Fruit fly (Drosophila melanogaster) whole organism, embryonic: ENCODE data around the gene CG5805.

Source experiments
- Adf1 ChIP-seq: fragments of 200-800 bp; sonication (Bioruptor generic); IDR thresholded peaks from 2 replicates; pipeline ENCODE4 v1.3.6; 2022; ENCODE audit warnings: missing biosample characterization, missing genetic modification characterization
- CG14667 ChIP-seq: fragments of 200-800 bp; sonication (Bioruptor generic); IDR thresholded peaks from 2 replicates; pipeline ENCODE4 v1.3.6; 2022; ENCODE audit warnings: missing biosample characterization, missing genetic modification characterization
- CG15269 ChIP-seq: fragments of 200-800 bp; sonication (Bioruptor generic); optimal IDR thresholded peaks from 2 replicates; lab custom pipeline; 2018; ENCODE audit warnings: missing biosample characterization, mild to moderate bottlenecking, missing genetic modification characterization, moderate library complexity
- CG16779 ChIP-seq: fragments of 200-800 bp; sonication (Bioruptor generic); IDR thresholded peaks from 2 replicates; pipeline ENCODE4 v1.3.6; 2022; ENCODE audit warnings: missing biosample characterization, missing genetic modification characterization
- CG17328 ChIP-seq: fragments of 200-800 bp; sonication (Bioruptor generic); IDR thresholded peaks from 2 replicates; pipeline ENCODE4 v1.3.6; 2022; ENCODE audit warnings: missing biosample characterization, missing genetic modification characterization
- CG17568 ChIP-seq: fragments of 200-800 bp; sonication (Bioruptor generic); optimal IDR thresholded peaks from 2 replicates; lab custom pipeline; 2018; ENCODE audit warnings: missing biosample characterization, mild to moderate bottlenecking, missing genetic modification characterization, moderate library complexity
- CG18262 ChIP-seq: fragments of 200-800 bp; optimal IDR thresholded peaks from 3 replicates; lab custom pipeline; 2019; ENCODE audit warnings: missing biosample characterization, mild to moderate bottlenecking, missing genetic modification characterization, moderate library complexity
- CG2889 ChIP-seq: fragments of 200-800 bp; sonication (Bioruptor generic); IDR thresholded peaks from 3 replicates; pipeline ENCODE4 v1.3.6; 2022; ENCODE audit warnings: missing biosample characterization, missing genetic modification characterization
- CG33213 ChIP-seq: fragments of 200-800 bp; sonication (Bioruptor generic); optimal IDR thresholded peaks from 3 replicates; lab custom pipeline; 2016; ENCODE audit warnings: missing biosample characterization, missing genetic modification characterization
- CG3847 ChIP-seq: fragments of 200-800 bp; sonication (Bioruptor generic); IDR thresholded peaks from 2 replicates; pipeline ENCODE4 v1.3.6; 2022; ENCODE audit warnings: missing biosample characterization, missing genetic modification characterization
- CG5953 ChIP-seq: fragments of 200-800 bp; sonication (Bioruptor generic); IDR thresholded peaks from 2 replicates; pipeline ENCODE4 v1.3.6; 2022; ENCODE audit warnings: missing biosample characterization, missing genetic modification characterization
- CG6683 ChIP-seq: fragments of 200-800 bp; sonication (Bioruptor generic); optimal IDR thresholded peaks from 2 replicates; lab custom pipeline; 2017; ENCODE audit warnings: missing biosample characterization, mild to moderate bottlenecking, missing genetic modification characterization, missing genetic modification reagents
- CG6689 ChIP-seq: fragments of 200-800 bp; sonication (Bioruptor generic); IDR thresholded peaks from 2 replicates; pipeline ENCODE4 v1.3.6; 2022; ENCODE audit warnings: missing biosample characterization, missing genetic modification characterization
- CG7786 ChIP-seq: fragments of 200-800 bp; sonication (Bioruptor generic); optimal IDR thresholded peaks from 2 replicates; lab custom pipeline; 2016; ENCODE audit warnings: missing biosample characterization, missing genetic modification characterization
- CG8478 ChIP-seq: fragments of >200 bp; optimal IDR thresholded peaks from 2 replicates; lab custom pipeline; 2018
- CG8944 ChIP-seq: fragments of 200-800 bp; sonication (Bioruptor generic); optimal IDR thresholded peaks from 3 replicates; lab custom pipeline; 2016; ENCODE audit warnings: missing biosample characterization, missing genetic modification characterization
- CG9437 ChIP-seq: fragments of 200-800 bp; sonication (Bioruptor generic); optimal IDR thresholded peaks from 2 replicates; lab custom pipeline; 2018; ENCODE audit warnings: missing biosample characterization, mild to moderate bottlenecking, missing genetic modification characterization
- Dad ChIP-seq: fragments of 200-800 bp; sonication (Bioruptor generic); optimal IDR thresholded peaks from 3 replicates; lab custom pipeline; 2016; ENCODE audit warnings: missing biosample characterization, missing genetic modification characterization
- Dek ChIP-seq: fragments of 200-800 bp; sonication (Bioruptor generic); optimal IDR thresholded peaks from 3 replicates; lab custom pipeline; 2019; ENCODE audit warnings: missing biosample characterization, mild to moderate bottlenecking, missing genetic modification characterization, moderate library complexity
- Fer1 ChIP-seq: fragments of 200-800 bp; sonication (Bioruptor generic); optimal IDR thresholded peaks from 2 replicates; lab custom pipeline; 2017; ENCODE audit warnings: missing biosample characterization, mild to moderate bottlenecking, missing genetic modification characterization
- HLHmδ ChIP-seq: fragments of 200-800 bp; sonication (Bioruptor generic); optimal IDR thresholded peaks from 2 replicates; lab custom pipeline; 2018; ENCODE audit warnings: missing biosample characterization, mild to moderate bottlenecking, missing genetic modification characterization, moderate library complexity
- Hey ChIP-seq: fragments of 200-800 bp; sonication (Bioruptor generic); optimal IDR thresholded peaks from 3 replicates; lab custom pipeline; 2018; ENCODE audit warnings: missing biosample characterization, mild to moderate bottlenecking, missing genetic modification characterization
- HmgZ ChIP-seq: fragments of 200-800 bp; sonication (Bioruptor generic); optimal IDR thresholded peaks from 2 replicates; lab custom pipeline; 2018; ENCODE audit warnings: missing biosample characterization, mild to moderate bottlenecking, missing genetic modification characterization
- Hmr ChIP-seq: fragments of 200-800 bp; sonication (Bioruptor generic); optimal IDR thresholded peaks from 3 replicates; lab custom pipeline; 2017; ENCODE audit warnings: mild to moderate bottlenecking, missing biosample characterization, missing genetic modification reagents, missing genetic modification characterization
- Mad ChIP-seq: fragments of 200-800 bp; sonication (Bioruptor generic); optimal IDR thresholded peaks from 2 replicates; lab custom pipeline; 2016; ENCODE audit warnings: missing biosample characterization, missing genetic modification characterization
- Mrtf ChIP-seq: fragments of 200-800 bp; sonication (Bioruptor generic); IDR thresholded peaks from 3 replicates; pipeline ENCODE4 v1.3.6; 2022; ENCODE audit warnings: missing biosample characterization, missing genetic modification characterization
- NK7.1 ChIP-seq: fragments of 200-800 bp; sonication (Bioruptor generic); optimal IDR thresholded peaks from 3 replicates; lab custom pipeline; 2016; ENCODE audit warnings: missing biosample characterization, missing genetic modification characterization
- Opbp ChIP-seq: fragments of 200-800 bp; sonication (Bioruptor generic); IDR thresholded peaks from 3 replicates; pipeline ENCODE4 v1.3.6; 2022; ENCODE audit warnings: missing biosample characterization, missing genetic modification characterization; ENCODE audit not compliant: partially characterized antibody
- Ravus ChIP-seq: fragments of 200-800 bp; sonication (Bioruptor generic); IDR thresholded peaks from 2 replicates; pipeline ENCODE4 v1.3.6; 2022; ENCODE audit warnings: missing biosample characterization, missing genetic modification characterization
- Scr ChIP-seq: fragments of 200-800 bp; sonication (Bioruptor generic); IDR thresholded peaks from 2 replicates; pipeline ENCODE4 v1.3.6; 2022; ENCODE audit warnings: missing biosample characterization, missing genetic modification characterization; ENCODE audit not compliant: partially characterized antibody
- ara ChIP-seq: fragments of 200-800 bp; sonication (Bioruptor generic); IDR thresholded peaks from 2 replicates; pipeline ENCODE4 v1.3.6; 2022; ENCODE audit warnings: missing biosample characterization, missing genetic modification characterization
- bsh ChIP-seq, 2 experiments: fragments of 200-800 bp; sonication (Bioruptor generic); optimal IDR thresholded peaks; 2 replicates each; lab custom pipeline; 2017 to 2018; ENCODE audit warnings: mild to moderate bottlenecking in 2 of 2, missing biosample characterization in 2 of 2, missing genetic modification characterization in 2 of 2, moderate library complexity in 1 of 2
- cato ChIP-seq: fragments of 200-800 bp; sonication (Bioruptor generic); optimal IDR thresholded peaks from 2 replicates; lab custom pipeline; 2016; ENCODE audit warnings: missing biosample characterization, missing genetic modification characterization, borderline replicate concordance
- emc ChIP-seq: fragments of 200-800 bp; sonication (Bioruptor generic); optimal IDR thresholded peaks from 2 replicates; lab custom pipeline; 2016; ENCODE audit warnings: missing biosample characterization, missing genetic modification characterization
- en ChIP-seq: fragments of 200-800 bp; sonication (Bioruptor generic); optimal IDR thresholded peaks from 2 replicates; lab custom pipeline; 2016; ENCODE audit warnings: missing biosample characterization, missing genetic modification characterization
- fd96Cb ChIP-seq: fragments of 200-800 bp; sonication (Bioruptor generic); optimal IDR thresholded peaks from 2 replicates; lab custom pipeline; 2018; ENCODE audit warnings: missing biosample characterization, mild to moderate bottlenecking, missing genetic modification characterization, moderate library complexity
- gem ChIP-seq: fragments of 200-800 bp; sonication (Bioruptor generic); optimal IDR thresholded peaks from 2 replicates; lab custom pipeline; 2019; ENCODE audit warnings: missing biosample characterization, mild to moderate bottlenecking, missing genetic modification characterization, moderate library complexity
- ham ChIP-seq: fragments of 200-800 bp; sonication (Bioruptor generic); IDR thresholded peaks from 2 replicates; pipeline ENCODE4 v1.3.6; 2022; ENCODE audit warnings: missing biosample characterization, missing genetic modification characterization
- ind ChIP-seq: fragments of 200-800 bp; sonication (Bioruptor generic); optimal IDR thresholded peaks from 3 replicates; lab custom pipeline; 2016; ENCODE audit warnings: missing biosample characterization, missing genetic modification characterization
- lmd ChIP-seq: fragments of 200-800 bp; sonication (Bioruptor generic); IDR thresholded peaks from 2 replicates; pipeline ENCODE4 v1.3.6; 2022; ENCODE audit warnings: missing biosample characterization, missing genetic modification characterization
- mam ChIP-seq: fragments of 200-800 bp; sonication (Bioruptor generic); optimal IDR thresholded peaks from 3 replicates; lab custom pipeline; 2016; ENCODE audit warnings: missing biosample characterization, missing genetic modification characterization
- p53 ChIP-seq: fragments of 200-800 bp; sonication (Bioruptor generic); optimal IDR thresholded peaks from 2 replicates; lab custom pipeline; 2016; ENCODE audit warnings: missing biosample characterization, missing genetic modification characterization
- pros ChIP-seq: fragments of 200-800 bp; sonication (Bioruptor generic); optimal IDR thresholded peaks from 3 replicates; lab custom pipeline; 2019; ENCODE audit warnings: missing biosample characterization, mild to moderate bottlenecking, missing genetic modification characterization, moderate library complexity
- row ChIP-seq: fragments of 200-800 bp; sonication (Bioruptor generic); IDR thresholded peaks from 3 replicates; pipeline ENCODE4 v1.3.6; 2022; ENCODE audit warnings: missing biosample characterization, missing genetic modification characterization
- shn ChIP-seq: fragments of 200-800 bp; sonication (Bioruptor generic); optimal IDR thresholded peaks from 3 replicates; lab custom pipeline; 2016; ENCODE audit warnings: missing biosample characterization, missing genetic modification characterization
- sisA ChIP-seq: fragments of 200-800 bp; sonication (Bioruptor generic); IDR thresholded peaks from 2 replicates; pipeline ENCODE4 v1.3.6; 2022; ENCODE audit warnings: missing biosample characterization, missing genetic modification characterization
- sr ChIP-seq: fragments of 200-800 bp; sonication (Bioruptor generic); IDR thresholded peaks from 3 replicates; pipeline ENCODE4 v1.3.6; 2022; ENCODE audit warnings: missing biosample characterization, missing genetic modification characterization
- tgo ChIP-seq: fragments of 200-800 bp; sonication (Bioruptor generic); IDR thresholded peaks from 3 replicates; pipeline ENCODE4 v1.3.6; 2022; ENCODE audit warnings: missing biosample characterization, missing genetic modification characterization
- tin ChIP-seq: fragments of 200-800 bp; sonication (Bioruptor generic); optimal IDR thresholded peaks from 3 replicates; lab custom pipeline; 2016; ENCODE audit warnings: missing biosample characterization, missing genetic modification characterization
- tll ChIP-seq, 2 experiments: fragments of 200-800 bp in 1 of 2; fragments of >200 bp in 1 of 2; sonication (Bioruptor generic) in 1 of 2; optimal IDR thresholded peaks; 2 replicates each; lab custom pipeline; 2017 to 2019; ENCODE audit warnings: missing biosample characterization in 2 of 2, missing genetic modification characterization in 2 of 2, mild to moderate bottlenecking in 1 of 2, moderate library complexity in 1 of 2

Gene CG5805

dm6 chr3R:24768538-24769401 lies 18.5 kb downstream of the CG5805 start, which contains the start of gene CG13631 (continued):
- TF ChIP-seq CG7786, result peak; percentile 88
- no peak for TF ChIP-seq Fer1 (GFP tag; lab: Kevin White, UChicago)
- peak; percentile 87 for TF ChIP-seq Adf1
- peak; percentile 86 for TF ChIP-seq shn (GFP tag; lab: Kevin White, UChicago)
- peak; percentile 88 for TF ChIP-seq tgo (GFP tag; lab: Robert Waterston, UW)
- peak; percentile 87 for TF ChIP-seq CG14667 (GFP tag; lab: Robert Waterston, UW)
- peak; percentile 51 for TF ChIP-seq Ravus (GFP tag; lab: Robert Waterston, UW)
- peak; percentile 86 for TF ChIP-seq CG33213
- peak; percentile 88 for TF ChIP-seq Mad (GFP tag; lab: Kevin White, UChicago)
- TF ChIP-seq CG15269 (tag; lab: Kevin White, UChicago), result peak; percentile 91
- peak; percentile 55 for TF ChIP-seq HmgZ (tag; lab: Kevin White, UChicago)
- TF ChIP-seq Dek (tag; lab: Kevin White, UChicago), result peak; percentile 75
- peak; percentile 49; the same call in 1 of the 3 replicates for TF ChIP-seq sr (GFP tag; lab: Robert Waterston, UW)
- peak; percentile 96 for TF ChIP-seq CG6689
- TF ChIP-seq sisA (GFP tag; lab: Robert Waterston, UW), result peak; percentile 97
- TF ChIP-seq Dad, result peak; percentile 83
- TF ChIP-seq bsh (GFP tag; optimal IDR thresholded peaks at IDR 0.05; lab: Kevin White, UChicago), result peak; percentile 91 to 98
- TF ChIP-seq Mrtf (GFP tag; lab: Robert Waterston, UW), result peak; percentile 86
- TF ChIP-seq CG5953 (GFP tag; lab: Robert Waterston, UW), result peak; percentile 94
- peak; percentile 91 for TF ChIP-seq CG17328 (GFP tag; lab: Robert Waterston, UW)
- no peak for TF ChIP-seq HLHmδ (GFP tag; lab: Kevin White, UChicago)
- TF ChIP-seq CG6683 (GFP tag; lab: Kevin White, UChicago), result peak; percentile 71
- TF ChIP-seq CG18262 (tag; lab: Kevin White, UChicago), result peak; percentile 98
- TF ChIP-seq row (GFP tag; lab: Robert Waterston, UW), result peak; percentile 94
- peak; percentile 95 for TF ChIP-seq tin (GFP tag; lab: Kevin White, UChicago)
- no peak for TF ChIP-seq Opbp
- peak; percentile 94 for TF ChIP-seq ind (GFP tag; lab: Kevin White, UChicago)
- peak; percentile 82 for TF ChIP-seq CG17568 (GFP tag; lab: Kevin White, UChicago)
- peak; percentile 51 for TF ChIP-seq Hey (tag; lab: Kevin White, UChicago)
- peak; percentile 79 for TF ChIP-seq NK7.1
- peak; percentile 98 for TF ChIP-seq fd96Cb (tag; lab: Kevin White, UChicago)
- peak; percentile 98 for TF ChIP-seq gem (tag; lab: Kevin White, UChicago)
- TF ChIP-seq Hmr (GFP tag; lab: Kevin White, UChicago), result peak; percentile 62
- TF ChIP-seq Scr, result no peak
- TF ChIP-seq CG8944 (GFP tag; lab: Kevin White, UChicago), result peak; percentile 94
- peak; percentile 94 for TF ChIP-seq ara (GFP tag; lab: Robert Waterston, UW)
- TF ChIP-seq en (GFP tag; lab: Kevin White, UChicago), result peak; percentile 91
- TF ChIP-seq tll (GFP tag; optimal IDR thresholded peaks at IDR 0.05; lab: Kevin White, UChicago), result no peak
- no peak for TF ChIP-seq CG16779 (GFP tag; lab: Robert Waterston, UW)
- no peak for TF ChIP-seq CG8478 (lab: Kevin White, UChicago)
- peak; percentile 10 for TF ChIP-seq emc
- no peak for TF ChIP-seq pros (GFP tag; lab: Kevin White, UChicago)
- peak; percentile 71 for TF ChIP-seq CG3847 (GFP tag; lab: Robert Waterston, UW)
- TF ChIP-seq ham (GFP tag; lab: Robert Waterston, UW), result no peak
- peak; percentile 84 for TF ChIP-seq p53 (GFP tag; lab: Kevin White, UChicago)
- TF ChIP-seq CG9437 (GFP tag; lab: Kevin White, UChicago), result peak; percentile 90
- peak; percentile 96 for TF ChIP-seq cato (GFP tag; lab: Kevin White, UChicago)
- TF ChIP-seq lmd (GFP tag; lab: Robert Waterston, UW), result peak; percentile 94
- TF ChIP-seq mam (GFP tag; lab: Kevin White, UChicago), result peak; percentile 85
- peak; percentile 69; the same call in 1 of the 3 replicates for TF ChIP-seq CG2889 (GFP tag; lab: Robert Waterston, UW)
